Worm (Caenorhabditis elegans) whole organism, L1 larva: ENCODE data around the gene ndnf-1.

Experiments
- C04F5.9 ChIP-seq: sonication (generic microtip); optimal IDR thresholded peaks from 2 replicates; lab custom pipeline; 2016; ENCODE audit warnings: missing genetic modification characterization, missing compliant biosample characterization
- C16A3.4 ChIP-seq: fragments of 150-350 bp; optimal IDR thresholded peaks from 2 replicates; lab custom pipeline; 2014; ENCODE audit warnings: missing biosample characterization, missing genetic modification characterization
- aha-1 ChIP-seq: fragments of 150-350 bp; optimal IDR thresholded peaks from 2 replicates; lab custom pipeline; 2014; ENCODE audit warnings: missing biosample characterization, missing genetic modification characterization
- alr-1 ChIP-seq: fragments of 200-800 bp; sonication (Bioruptor generic); optimal IDR thresholded peaks from 2 replicates; lab custom pipeline; 2018; ENCODE audit warnings: borderline replicate concordance, mild to moderate bottlenecking, missing genetic modification characterization, missing compliant biosample characterization
- blmp-1 ChIP-seq: fragments of 150-350 bp; optimal IDR thresholded peaks from 2 replicates; lab custom pipeline; 2014; ENCODE audit warnings: missing biosample characterization, missing genetic modification characterization
- ceh-82 ChIP-seq, 3 experiments: fragments of 150-350 bp in 1 of 3; sonication (generic microtip) in 2 of 3; optimal IDR thresholded peaks; 2 replicates each; lab custom pipeline; 2014 to 2017; ENCODE audit warnings: missing biosample characterization in 3 of 3, missing genetic modification characterization in 3 of 3
- ceh-88 ChIP-seq: fragments of 200-800 bp; sonication (Bioruptor generic); IDR thresholded peaks from 2 replicates; pipeline ENCODE4 v1.3.6; 2022; ENCODE audit warnings: missing genetic modification characterization, missing compliant biosample characterization
- ceh-90 ChIP-seq: sonication (generic microtip); optimal IDR thresholded peaks from 2 replicates; lab custom pipeline; 2016; ENCODE audit warnings: missing genetic modification characterization, missing compliant biosample characterization
- ces-1 ChIP-seq: fragments of 150-350 bp; optimal IDR thresholded peaks from 2 replicates; lab custom pipeline; 2014; ENCODE audit warnings: missing biosample characterization, missing genetic modification reagents, missing genetic modification characterization
- dpl-1 ChIP-seq, 3 experiments: fragments of 150-350 bp in 2 of 3; sonication (generic microtip) in 1 of 3; optimal IDR thresholded peaks; 2 replicates each; lab custom pipeline; 2014 to 2017; ENCODE audit warnings: missing biosample characterization in 3 of 3, missing genetic modification characterization in 3 of 3, missing genetic modification reagents in 3 of 3
- dsc-1 ChIP-seq: sonication (generic microtip); optimal IDR thresholded peaks from 2 replicates; lab custom pipeline; 2016; ENCODE audit warnings: mild to moderate bottlenecking, missing genetic modification characterization, missing compliant biosample characterization
- efl-1 ChIP-seq, 4 experiments: fragments of 150-350 bp; optimal IDR thresholded peaks in 3 of 4; peaks in 1 of 4; 1 replicate in 1 of 4; 2 replicates in 3 of 4; lab custom pipeline; 2014; ENCODE audit warnings: missing biosample characterization in 2 of 4, missing genetic modification characterization in 2 of 4, missing genetic modification reagents in 2 of 4
- efl-3 ChIP-seq: fragments of 200-800 bp; sonication (Bioruptor generic); optimal IDR thresholded peaks from 2 replicates; lab custom pipeline; 2018; ENCODE audit warnings: mild to moderate bottlenecking, missing genetic modification characterization, missing compliant biosample characterization
- egl-13 ChIP-seq: sonication (generic microtip); optimal IDR thresholded peaks from 2 replicates; lab custom pipeline; 2016; ENCODE audit warnings: missing genotype, missing genetic modification reagents, missing genetic modification characterization, missing compliant biosample characterization
- elt-2 ChIP-seq: sonication (generic microtip); optimal IDR thresholded peaks from 2 replicates; lab custom pipeline; 2016; ENCODE audit warnings: missing genetic modification characterization, mild to moderate bottlenecking, inconsistent platforms, missing compliant biosample characterization, missing genetic modification reagents
- elt-3 ChIP-seq, 6 experiments: fragments of 150-350 bp in 1 of 6; sonication (generic microtip); optimal IDR thresholded peaks; 2 replicates each; lab custom pipeline; 2017 to 2018; ENCODE audit warnings: missing biosample characterization in 6 of 6, missing genetic modification characterization in 6 of 6, inconsistent platforms in 1 of 6
- ets-5 ChIP-seq: fragments of 200-800 bp; sonication (Bioruptor generic); IDR thresholded peaks from 2 replicates; pipeline ENCODE4 v1.3.6; 2022; ENCODE audit warnings: missing genetic modification characterization, missing compliant biosample characterization
- fkh-10 ChIP-seq: sonication (generic microtip); optimal IDR thresholded peaks from 2 replicates; lab custom pipeline; 2017; ENCODE audit warnings: missing biosample characterization, missing genetic modification reagents, missing genetic modification characterization
- fkh-4 ChIP-seq: sonication (generic microtip); optimal IDR thresholded peaks from 2 replicates; lab custom pipeline; 2016; ENCODE audit warnings: missing compliant biosample characterization, missing genetic modification characterization, borderline replicate concordance
- fos-1 ChIP-seq: fragments of 150-350 bp; optimal IDR thresholded peaks from 2 replicates; lab custom pipeline; 2014; ENCODE audit warnings: missing biosample characterization, missing genetic modification characterization
- hlh-17 ChIP-seq: fragments of 200-800 bp; sonication (Bioruptor generic); optimal IDR thresholded peaks from 2 replicates; lab custom pipeline; 2018; ENCODE audit warnings: missing genetic modification characterization, mild to moderate bottlenecking, missing compliant biosample characterization, moderate library complexity, borderline replicate concordance
- hpl-2 ChIP-seq: fragments of 150-350 bp; optimal IDR thresholded peaks from 2 replicates; lab custom pipeline; 2014; ENCODE audit warnings: missing biosample characterization, missing genetic modification reagents, missing genetic modification characterization
- isw-1 ChIP-seq: fragments of 200-800 bp; sonication (Bioruptor generic); IDR thresholded peaks from 2 replicates; pipeline ENCODE4 v1.3.6; 2022; ENCODE audit warnings: missing genetic modification characterization, missing compliant biosample characterization
- jun-1 ChIP-seq: fragments of 150-350 bp; optimal IDR thresholded peaks from 2 replicates; lab custom pipeline; 2014; ENCODE audit warnings: missing biosample characterization, missing genetic modification reagents, missing genetic modification characterization
- lin-13 ChIP-seq: fragments of 150-350 bp; optimal IDR thresholded peaks from 2 replicates; lab custom pipeline; 2014; ENCODE audit warnings: missing biosample characterization, missing genetic modification reagents, missing genetic modification characterization
- lin-15B ChIP-seq: fragments of 150-350 bp; sonication (generic microtip); optimal IDR thresholded peaks from 3 replicates; lab custom pipeline; 2014; ENCODE audit warnings: missing biosample characterization, missing genetic modification characterization
- mdl-1 ChIP-seq, 2 experiments: fragments of 150-350 bp; optimal IDR thresholded peaks; 2 replicates each; lab custom pipeline; 2014 to 2017; ENCODE audit warnings: missing biosample characterization in 2 of 2, missing genetic modification characterization in 2 of 2, inconsistent platforms in 1 of 2
- mep-1 ChIP-seq: fragments of 150-350 bp; optimal IDR thresholded peaks from 2 replicates; lab custom pipeline; 2014; ENCODE audit warnings: missing biosample characterization, missing genetic modification characterization
- nhr-11 ChIP-seq: fragments of 150-350 bp; optimal IDR thresholded peaks from 2 replicates; lab custom pipeline; 2014; ENCODE audit warnings: missing biosample characterization, missing genetic modification characterization
- nhr-19 ChIP-seq: fragments of 200-800 bp; sonication (Bioruptor generic); conservative IDR thresholded peaks from 2 replicates; pipeline ENCODE4 v1.3.6; 2022; ENCODE audit warnings: missing genetic modification characterization, missing compliant biosample characterization
- nhr-20 ChIP-seq: sonication (generic microtip); optimal IDR thresholded peaks from 2 replicates; lab custom pipeline; 2016; ENCODE audit warnings: mild to moderate bottlenecking, missing genetic modification characterization, missing compliant biosample characterization
- nhr-237 ChIP-seq: fragments of 150-350 bp; optimal IDR thresholded peaks from 2 replicates; lab custom pipeline; 2014; ENCODE audit warnings: missing biosample characterization, missing genetic modification characterization
- nhr-47 ChIP-seq: sonication (generic microtip); optimal IDR thresholded peaks from 2 replicates; lab custom pipeline; 2016; ENCODE audit warnings: mild to moderate bottlenecking, missing genetic modification characterization, moderate library complexity, missing compliant biosample characterization
- nhr-71 ChIP-seq: sonication (generic microtip); optimal IDR thresholded peaks from 2 replicates; lab custom pipeline; 2016; ENCODE audit warnings: mild to moderate bottlenecking, missing genetic modification characterization, moderate library complexity, missing compliant biosample characterization
- nhr-85 ChIP-seq: sonication (generic microtip); peaks from one replicate; lab custom pipeline; 2016; ENCODE audit warnings: missing genetic modification characterization, inconsistent platforms, missing compliant biosample characterization
- nhr-90 ChIP-seq: sonication (generic microtip); optimal IDR thresholded peaks from 2 replicates; lab custom pipeline; 2016; ENCODE audit warnings: mild to moderate bottlenecking, missing genetic modification characterization, missing compliant biosample characterization; ENCODE audit not compliant: poor library complexity
- pax-3 ChIP-seq: fragments of 200-800 bp; sonication (Bioruptor generic); optimal IDR thresholded peaks from 2 replicates; lab custom pipeline; 2018; ENCODE audit warnings: mild to moderate bottlenecking, missing genetic modification characterization, moderate library complexity, missing compliant biosample characterization
- skn-1 ChIP-seq: fragments of 150-350 bp; optimal IDR thresholded peaks from 2 replicates; lab custom pipeline; 2014; ENCODE audit warnings: missing biosample characterization, missing genetic modification characterization
- snu-23 ChIP-seq: sonication (generic microtip); optimal IDR thresholded peaks from 2 replicates; lab custom pipeline; 2016; ENCODE audit warnings: missing genetic modification characterization, missing compliant biosample characterization
- sup-37 ChIP-seq: fragments of 200-800 bp; sonication (Bioruptor generic); optimal IDR thresholded peaks from 2 replicates; lab custom pipeline; 2018; ENCODE audit warnings: mild to moderate bottlenecking, missing genetic modification characterization, missing compliant biosample characterization
- swsn-7 ChIP-seq: sonication (generic microtip); optimal IDR thresholded peaks from 2 replicates; lab custom pipeline; 2016; ENCODE audit warnings: missing genetic modification characterization, missing compliant biosample characterization
- tbx-2 ChIP-seq: sonication (generic microtip); optimal IDR thresholded peaks from 2 replicates; lab custom pipeline; 2016; ENCODE audit warnings: missing genetic modification characterization, missing compliant biosample characterization
- unc-130 ChIP-seq: fragments of 150-350 bp; optimal IDR thresholded peaks from 2 replicates; lab custom pipeline; 2017; ENCODE audit warnings: missing biosample characterization, missing genetic modification characterization, inconsistent platforms
- unc-98 ChIP-seq: fragments of 200-800 bp; sonication (Bioruptor generic); IDR thresholded peaks from 2 replicates; pipeline ENCODE4 v1.3.6; 2022; ENCODE audit warnings: missing genetic modification characterization, missing compliant biosample characterization
- xbp-1 ChIP-seq: sonication (generic microtip); optimal IDR thresholded peaks from 2 replicates; lab custom pipeline; 2016; ENCODE audit warnings: missing genetic modification characterization, missing compliant biosample characterization
- ztf-11 ChIP-seq, 2 experiments: sonication (generic microtip); optimal IDR thresholded peaks; 2 replicates each; lab custom pipeline; 2016 to 2017; ENCODE audit warnings: missing genetic modification characterization in 2 of 2, missing biosample characterization in 1 of 2, missing compliant biosample characterization in 1 of 2
- ztf-4 ChIP-seq: fragments of 150-350 bp; optimal IDR thresholded peaks from 2 replicates; lab custom pipeline; 2014; ENCODE audit warnings: missing biosample characterization, missing genetic modification characterization

ndnf-1 gene

ce11 chrIV:3053428-3053827 lies 24.7 kb upstream of the ndnf-1 start, which contains the start of gene ivph-3:
Gene ivph-3 (plus strand): TSS chrIV:3053728.
- no peak for TF ChIP-seq fkh-10 (GFP tag; lab: Kevin White, UChicago)
- no peak for TF ChIP-seq nhr-11 (tag; lab: Kevin White, UChicago)
- TF ChIP-seq unc-98, result no peak
- TF ChIP-seq hpl-2 (GFP tag; lab: Kevin White, UChicago), result no peak
- no peak for TF ChIP-seq mep-1 (tag; lab: Kevin White, UChicago)
- TF ChIP-seq xbp-1 (tag; lab: Kevin White, UChicago), result no peak
- no peak for TF ChIP-seq alr-1 (tag; lab: Kevin White, UChicago)
- no peak for TF ChIP-seq egl-13 (tag; lab: Kevin White, UChicago)
- TF ChIP-seq hlh-17 (GFP tag; lab: Kevin White, UChicago), result no peak
- TF ChIP-seq blmp-1 (tag; lab: Kevin White, UChicago), result no peak
- no peak for TF ChIP-seq ces-1 (GFP tag; lab: Kevin White, UChicago)

ce11 chrIV:3050054-3050990 lies 21.6 kb upstream of the ndnf-1 start, which contains the start of gene eel-1:
Gene eel-1 (minus strand): TSS chrIV:3050104.
- TF ChIP-seq ceh-88 (GFP tag; lab: Robert Waterston, UW) (peak; percentile 96), fkh-4 (tag; lab: Kevin White, UChicago) (peak; percentile 87), xbp-1 (tag; lab: Kevin White, UChicago) (peak; percentile 97), elt-3 (tag; optimal IDR thresholded peaks at IDR 0.05; lab: Kevin White, UChicago) (peak in 3 of 6 experiments; percentile 14 to 58 (median 44)), snu-23 (GFP tag; lab: Kevin White, UChicago) (peak; percentile 97), mdl-1 (tag; optimal IDR thresholded peaks at IDR 0.05; lab: Kevin White, UChicago) (peak in 1 of 2 experiments; percentile 75), ceh-90 (tag; lab: Kevin White, UChicago) (peak; percentile 67), nhr-85 (peak; percentile 95), nhr-47 (tag; lab: Kevin White, UChicago) (peak; percentile 98), C04F5.9 (tag; lab: Kevin White, UChicago) (peak; percentile 84), fos-1 (tag; lab: Kevin White, UChicago) (peak; percentile 82), elt-2 (peak; percentile 77), C16A3.4 (tag; lab: Kevin White, UChicago) (peak; percentile 76), skn-1 (tag; lab: Kevin White, UChicago) (peak; percentile 81), nhr-11 (tag; lab: Kevin White, UChicago) (peak; percentile 69), sup-37 (peak; percentile 67), nhr-20 (tag; lab: Kevin White, UChicago) (peak; percentile 96), nhr-71 (tag; lab: Kevin White, UChicago) (peak; percentile 97), nhr-90 (tag; lab: Kevin White, UChicago) (peak; percentile 98), lin-13 (GFP tag; lab: Kevin White, UChicago) (peak; percentile 89), ceh-82 (tag; optimal IDR thresholded peaks at IDR 0.05; lab: Kevin White, UChicago) (peak; percentile 89 to 95 (median 93)), nhr-237 (peak; percentile 54), aha-1 (tag; lab: Kevin White, UChicago) (peak; percentile 62), isw-1 (GFP tag; lab: Robert Waterston, UW) (peak; percentile 98), tbx-2 (tag; lab: Kevin White, UChicago) (peak; percentile 95), efl-3 (GFP tag; lab: Kevin White, UChicago) (peak; percentile 40), jun-1 (tag; lab: Kevin White, UChicago) (peak; percentile 92), efl-1 (optimal IDR thresholded peaks at IDR 0.05; lab: Kevin White, UChicago) (peak; percentile 96), efl-1 (GFP tag; optimal IDR thresholded peaks at IDR 0.05 in 1 of 2; lab: Kevin White, UChicago) (peak; percentile 89 to 99), ets-5 (GFP tag; lab: Robert Waterston, UW) (peak; percentile 91; the same call in 1 of the 2 replicates), ztf-11 (tag; optimal IDR thresholded peaks at IDR 0.05; lab: Kevin White, UChicago) (peak in 1 of 2 experiments; percentile 99), ztf-4 (peak; percentile 83), pax-3 (tag; lab: Kevin White, UChicago) (peak; percentile 94), dpl-1 (GFP tag; optimal IDR thresholded peaks at IDR 0.05; lab: Kevin White, UChicago) (peak; percentile 91 to 93 (median 91)), unc-130 (tag; lab: Kevin White, UChicago) (peak; percentile 41), swsn-7 (tag; lab: Kevin White, UChicago) (peak; percentile 96), dsc-1 (peak; percentile 98), lin-15B (tag; lab: Kevin White, UChicago) (peak; percentile 73), unc-98 (peak; percentile 99), nhr-19 (peak; percentile 98)
